Fruit fly (Drosophila melanogaster): ENCODE measurements around the gene CycD.

Gene CycD

DNA sequence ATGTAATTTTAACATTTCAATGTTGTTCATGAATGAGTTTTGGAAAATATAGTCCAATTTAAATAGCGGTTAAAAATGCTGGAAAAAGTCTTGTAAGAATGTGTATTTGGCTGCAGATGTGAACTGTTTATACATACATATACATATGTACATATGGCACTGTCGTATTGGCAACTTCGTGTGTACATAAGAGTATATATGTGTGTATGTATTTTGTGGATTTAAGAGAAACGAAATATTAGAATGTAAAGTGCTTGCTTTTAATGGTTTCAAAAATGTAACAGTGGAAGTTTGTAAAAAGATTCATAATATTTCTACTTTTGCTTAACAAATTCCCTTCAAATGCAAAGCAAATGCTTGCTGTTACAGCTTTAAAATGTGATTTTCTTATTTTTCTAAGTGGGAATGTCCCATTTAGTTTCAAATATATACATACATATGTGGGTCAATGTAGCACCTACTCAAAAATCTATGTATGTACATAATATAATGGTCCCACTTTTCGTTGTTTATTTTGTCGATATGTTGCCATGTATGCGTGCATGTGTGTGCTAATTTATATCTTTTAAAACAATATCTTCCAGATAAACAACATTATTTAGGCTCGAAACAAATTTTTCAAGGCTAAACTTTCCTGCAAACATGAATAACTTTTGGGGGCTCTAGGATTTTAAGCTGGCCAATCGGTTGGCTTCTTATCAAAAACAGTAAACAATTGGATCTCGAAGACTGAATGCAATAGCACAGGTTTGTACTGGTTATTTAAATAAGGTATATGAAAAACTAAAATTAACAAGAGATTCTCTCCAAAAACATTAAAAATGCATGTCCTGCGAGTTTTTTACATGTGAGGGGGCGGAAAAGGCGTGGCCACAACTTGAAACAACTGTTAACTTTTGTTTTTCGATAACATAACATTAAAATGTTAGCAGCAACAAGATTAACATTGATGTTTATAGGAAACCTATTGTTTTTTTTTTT, 38.4 kb downstream of the CycD start (continued):
- TF ChIP-seq TFAM (GFP tag; optimal IDR thresholded peaks at IDR 0.05) (no peak), Abd-B (GFP tag; optimal IDR thresholded peaks at IDR 0.05) (no peak), CG17361 (GFP tag; IDR thresholded peaks at IDR 0.05) (no peak; the same call in 2 of the 3 replicates), Ada2b (GFP tag; IDR thresholded peaks at IDR 0.05) (peak; percentile 23; the same call in 1 of the 2 replicates), CG8359 (GFP tag; optimal IDR thresholded peaks at IDR 0.05; ENCODE audit: borderline replicate concordance) (no peak), CG14965 (GFP tag; optimal IDR thresholded peaks at IDR 0.05; ENCODE audit: borderline replicate concordance) (no peak)

DNA sequence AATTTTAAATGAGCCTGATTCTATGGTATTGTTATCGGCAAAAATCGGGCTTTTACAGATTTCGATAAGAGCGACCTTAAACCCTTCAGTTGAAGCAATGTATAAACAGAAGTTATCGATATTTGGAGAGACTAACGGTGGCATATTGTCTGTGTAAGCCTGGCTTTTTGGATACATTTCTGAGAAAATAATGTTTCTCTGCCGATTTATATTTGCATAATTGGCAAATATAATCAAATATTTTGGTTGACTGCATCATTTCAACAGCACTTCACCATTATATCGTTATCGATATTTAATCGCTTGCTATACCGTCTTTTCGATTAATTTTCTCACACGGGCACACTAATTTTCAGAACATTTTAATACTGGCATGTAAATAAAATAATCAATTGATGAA, 39.6 kb downstream of the CycD start, which contains the start of gene CG16952:
TSS of gene CG16952 (plus strand) at position 341 of the 400 bp plus-strand sequence.
- TF ChIP-seq Ets97D (GFP tag; optimal IDR thresholded peaks at IDR 0.05) (peak; percentile 51), jing (GFP tag; optimal IDR thresholded peaks at IDR 0.05) (no peak), ERR (GFP tag; optimal IDR thresholded peaks at IDR 0.05) (no peak), CG13624 (GFP tag; optimal IDR thresholded peaks at IDR 0.05) (peak; percentile 18), ems (GFP tag; optimal IDR thresholded peaks at IDR 0.05) (no peak), tap (tag; optimal IDR thresholded peaks at IDR 0.05) (no peak), croc (GFP tag; conservative IDR thresholded peaks at IDR 0.05) (no peak), CG8290 (GFP tag; optimal IDR thresholded peaks at IDR 0.05) (peak; percentile 49), CG8290 (tag; optimal IDR thresholded peaks at IDR 0.05) (no peak), dmrt99B (tag; optimal IDR thresholded peaks at IDR 0.05) (no peak), BtbVII (GFP tag; optimal IDR thresholded peaks at IDR 0.05) (no peak), B-H1 (GFP tag; IDR thresholded peaks at IDR 0.05) (no peak), CG1233 (GFP tag; optimal IDR thresholded peaks at IDR 0.05) (no peak), bbx (GFP tag; IDR thresholded peaks at IDR 0.05; ENCODE audit: partially characterized antibody) (peak; percentile 70), eve (GFP tag; optimal IDR thresholded peaks at IDR 0.05) (no peak), chif (GFP tag; optimal IDR thresholded peaks at IDR 0.05) (no peak), CoRest (tag; optimal IDR thresholded peaks at IDR 0.05) (peak; percentile 53), CG2116 (GFP tag; optimal IDR thresholded peaks at IDR 0.05) (peak; percentile 96), salm (tag; optimal IDR thresholded peaks at IDR 0.05) (no peak), CG4617 (GFP tag; optimal IDR thresholded peaks at IDR 0.05; ENCODE audit: borderline replicate concordance) (peak; percentile 26), bcd (GFP tag; optimal IDR thresholded peaks at IDR 0.05) (no peak), shn (GFP tag; optimal IDR thresholded peaks at IDR 0.05) (no peak), CG13775 (GFP tag; optimal IDR thresholded peaks at IDR 0.05) (peak; percentile 11), CG2875 (GFP tag; optimal IDR thresholded peaks at IDR 0.05) (no peak), NC2β (GFP tag; optimal IDR thresholded peaks at IDR 0.05) (peak; percentile 14), CG15601 (tag; optimal IDR thresholded peaks at IDR 0.05) (peak; percentile 16), Max (GFP tag; optimal IDR thresholded peaks at IDR 0.05) (no peak), exex (tag; optimal IDR thresholded peaks at IDR 0.05) (no peak), CG3847 (GFP tag; IDR thresholded peaks at IDR 0.05) (no peak), CG8281 (tag; optimal IDR thresholded peaks at IDR 0.05) (no peak), ssp (GFP tag; IDR thresholded peaks at IDR 0.05) (peak; percentile 91), CG30020 (tag; optimal IDR thresholded peaks at IDR 0.05) (peak; percentile 92), Adf1 (GFP tag; IDR thresholded peaks at IDR 0.05) (no peak), ken (GFP tag; IDR thresholded peaks at IDR 0.05) (no peak), gem (tag; optimal IDR thresholded peaks at IDR 0.05) (peak; percentile 9), klu (GFP tag; IDR thresholded peaks at IDR 0.05) (no peak), Mrtf (GFP tag; IDR thresholded peaks at IDR 0.05) (no peak), CG17568 (GFP tag; optimal IDR thresholded peaks at IDR 0.05) (no peak), CG17829 (tag; optimal IDR thresholded peaks at IDR 0.05) (peak; percentile 4), z (GFP tag; IDR thresholded peaks at IDR 0.05) (no peak), Dp (GFP tag; optimal IDR thresholded peaks at IDR 0.05) (peak; percentile 56), hb (GFP tag; IDR thresholded peaks at IDR 0.05; ENCODE audit: partially characterized antibody) (peak; percentile 92)

Measured in whole organism, embryonic.